Worm (Caenorhabditis elegans) whole organism, L4 larva: ENCODE results near the gene dod-6.
A peak's percentile ranks its signal among the peaks of the same experiment; 100 is the strongest.

Source experiments
- F26F4.8 ChIP-seq: fragments of 200-800 bp; sonication (Bioruptor generic); conservative IDR thresholded peaks from 2 replicates; pipeline ENCODE4 v1.3.6; 2022; ENCODE audit warnings: missing genetic modification characterization, missing compliant biosample characterization
- F37D6.2 ChIP-seq: sonication (generic microtip); optimal IDR thresholded peaks from 2 replicates; lab custom pipeline; 2016; ENCODE audit warnings: mild to moderate bottlenecking, missing genetic modification characterization, missing compliant biosample characterization
- R02D3.7 ChIP-seq: fragments of 150-350 bp; sonication (generic microtip); optimal IDR thresholded peaks from 3 replicates; lab custom pipeline; 2014; ENCODE audit warnings: missing biosample characterization, missing genetic modification characterization
- Y48G9A.11 ChIP-seq: fragments of 200-800 bp; sonication (Bioruptor generic); IDR thresholded peaks from 2 replicates; pipeline ENCODE4 v1.3.6; 2022; ENCODE audit warnings: missing genetic modification reagents, missing genetic modification characterization, missing compliant biosample characterization
- aha-1 ChIP-seq: fragments of 150-350 bp; peaks from one replicate; lab custom pipeline; 2014; ENCODE audit warnings: missing biosample characterization, missing genetic modification characterization
- attf-4 ChIP-seq: sonication (generic microtip); optimal IDR thresholded peaks from 3 replicates; lab custom pipeline; 2017; ENCODE audit warnings: missing biosample characterization, missing genetic modification characterization
- ceh-28 ChIP-seq: fragments of 150-350 bp; optimal IDR thresholded peaks from 2 replicates; lab custom pipeline; 2014; ENCODE audit warnings: missing biosample characterization, missing genetic modification reagents, missing genetic modification characterization
- ceh-44 ChIP-seq: fragments of 200-800 bp; sonication (Bioruptor generic); IDR thresholded peaks from 2 replicates; pipeline ENCODE4 v1.3.6; 2022; ENCODE audit warnings: missing genetic modification reagents, missing genetic modification characterization, missing compliant biosample characterization
- ceh-82 ChIP-seq: sonication (generic microtip); optimal IDR thresholded peaks from 2 replicates; lab custom pipeline; 2017; ENCODE audit warnings: missing biosample characterization, missing genetic modification characterization
- ces-1 ChIP-seq: fragments of 150-350 bp; sonication (generic microtip); optimal IDR thresholded peaks from 4 replicates; lab custom pipeline; 2014; ENCODE audit warnings: missing biosample characterization, missing genetic modification reagents, missing genetic modification characterization
- ctbp-1 ChIP-seq: fragments of 200-800 bp; sonication (Bioruptor generic); IDR thresholded peaks from 2 replicates; pipeline ENCODE4 v1.3.6; 2022; ENCODE audit warnings: missing genetic modification reagents, missing genetic modification characterization, missing compliant biosample characterization
- daf-12 ChIP-seq: fragments of 150-350 bp; optimal IDR thresholded peaks from 2 replicates; lab custom pipeline; 2014; ENCODE audit warnings: missing biosample characterization, missing genetic modification reagents, missing genetic modification characterization
- daf-16 ChIP-seq, 3 experiments: sonication (generic microtip); optimal IDR thresholded peaks; 2 replicates each; lab custom pipeline; 2016 to 2017; ENCODE audit warnings: missing genetic modification characterization in 3 of 3, missing genetic modification reagents in 3 of 3, mild to moderate bottlenecking in 2 of 3, missing compliant biosample characterization in 2 of 3, missing biosample characterization in 1 of 3, moderate library complexity in 1 of 3
- dmd-6 ChIP-seq: fragments of 200-800 bp; sonication (Bioruptor generic); IDR thresholded peaks from 2 replicates; pipeline ENCODE4 v1.3.6; 2022; ENCODE audit warnings: missing genetic modification reagents, missing genetic modification characterization, missing compliant biosample characterization
- dpl-1 ChIP-seq: fragments of 150-350 bp; optimal IDR thresholded peaks from 2 replicates; lab custom pipeline; 2014; ENCODE audit warnings: missing biosample characterization, missing genetic modification reagents, missing genetic modification characterization
- fkh-10 ChIP-seq: fragments of 150-350 bp; optimal IDR thresholded peaks from 2 replicates; lab custom pipeline; 2014; ENCODE audit warnings: missing biosample characterization, missing genetic modification reagents, missing genetic modification characterization
- hlh-11 ChIP-seq: fragments of 200-800 bp; sonication (Bioruptor generic); optimal IDR thresholded peaks from 2 replicates; lab custom pipeline; 2018; ENCODE audit warnings: mild to moderate bottlenecking, missing genetic modification characterization, missing compliant biosample characterization
- hlh-30 ChIP-seq: sonication (generic microtip); optimal IDR thresholded peaks from 2 replicates; lab custom pipeline; 2017; ENCODE audit warnings: antibody characterized with exemption, mild to moderate bottlenecking, missing genetic modification characterization, missing compliant biosample characterization; ENCODE audit not compliant: insufficient read depth
- hmg-1.1 ChIP-seq: fragments of 200-800 bp; sonication (Bioruptor generic); IDR thresholded peaks from 2 replicates; pipeline ENCODE4 v1.3.6; 2022; ENCODE audit warnings: missing genetic modification reagents, missing genetic modification characterization, missing compliant biosample characterization
- lin-1 ChIP-seq: fragments of 200-800 bp; sonication (Bioruptor generic); IDR thresholded peaks from 2 replicates; pipeline ENCODE4 v1.3.6; 2022; ENCODE audit warnings: missing genetic modification reagents, missing genetic modification characterization, missing compliant biosample characterization
- lin-15B ChIP-seq: fragments of 150-350 bp; sonication (generic microtip); optimal IDR thresholded peaks from 3 replicates; lab custom pipeline; 2014; ENCODE audit warnings: missing biosample characterization, missing genetic modification characterization
- lsy-2 ChIP-seq, 2 experiments: fragments of 150-350 bp in 1 of 2; sonication (generic microtip) in 1 of 2; optimal IDR thresholded peaks; 2 replicates each; lab custom pipeline; 2014 to 2017; ENCODE audit warnings: missing biosample characterization in 2 of 2, missing genetic modification characterization in 2 of 2
- madf-5 ChIP-seq, 2 experiments: fragments of 200-800 bp; sonication (Bioruptor generic); IDR thresholded peaks; 2 replicates each; pipeline ENCODE4 v1.3.6; 2022; ENCODE audit warnings: missing compliant biosample characterization in 2 of 2, missing genetic modification characterization in 2 of 2
- madf-9 ChIP-seq: fragments of 200-800 bp; sonication (Bioruptor generic); conservative IDR thresholded peaks from 2 replicates; pipeline ENCODE4 v1.3.6; 2022; ENCODE audit warnings: missing genetic modification reagents, missing genetic modification characterization, missing compliant biosample characterization
- mdl-1 ChIP-seq, 2 experiments: fragments of 150-350 bp in 1 of 2; sonication (generic microtip) in 1 of 2; optimal IDR thresholded peaks; 2 replicates each; lab custom pipeline; 2014 to 2017; ENCODE audit warnings: missing biosample characterization in 2 of 2, missing genetic modification characterization in 2 of 2
- mdt-29 ChIP-seq: fragments of 200-800 bp; sonication (Bioruptor generic); IDR thresholded peaks from 2 replicates; pipeline ENCODE4 v1.3.6; 2022; ENCODE audit warnings: missing genetic modification reagents, missing genetic modification characterization, missing compliant biosample characterization
- mep-1 ChIP-seq: fragments of 150-350 bp; sonication (generic microtip); optimal IDR thresholded peaks from 3 replicates; lab custom pipeline; 2014; ENCODE audit warnings: missing biosample characterization, missing genetic modification characterization
- mes-2 ChIP-seq: sonication (generic microtip); optimal IDR thresholded peaks from 2 replicates; lab custom pipeline; 2016; ENCODE audit warnings: missing genotype, mild to moderate bottlenecking, missing genetic modification characterization, missing compliant biosample characterization; ENCODE audit not compliant: poor library complexity, severe bottlenecking
- mxl-3 ChIP-seq: fragments of 200-800 bp; sonication (Bioruptor generic); optimal IDR thresholded peaks from 2 replicates; lab custom pipeline; 2018; ENCODE audit warnings: mild to moderate bottlenecking, missing genetic modification characterization, missing compliant biosample characterization
- nhr-111 ChIP-seq: fragments of 200-800 bp; sonication (Bioruptor generic); optimal IDR thresholded peaks from 2 replicates; lab custom pipeline; 2018; ENCODE audit warnings: mild to moderate bottlenecking, missing genetic modification characterization, missing compliant biosample characterization
- nhr-41 ChIP-seq: fragments of 200-800 bp; sonication (Bioruptor generic); IDR thresholded peaks from 2 replicates; pipeline ENCODE4 v1.3.6; 2022; ENCODE audit warnings: missing genetic modification reagents, missing genetic modification characterization, missing compliant biosample characterization
- nhr-48 ChIP-seq: sonication (generic microtip); optimal IDR thresholded peaks from 2 replicates; lab custom pipeline; 2016; ENCODE audit warnings: mild to moderate bottlenecking, missing genetic modification characterization, missing compliant biosample characterization
- pha-4 ChIP-seq, 2 experiments: fragments of 150-350 bp in 1 of 2; fragments of 200-800 bp in 1 of 2; sonication (Bioruptor generic) in 1 of 2; IDR thresholded peaks in 1 of 2; optimal IDR thresholded peaks in 1 of 2; 2 replicates each; pipeline versions ENCODE4 v1.3.6 to Lab custom; 2014 to 2022; ENCODE audit warnings: missing genetic modification characterization in 2 of 2, missing genetic modification reagents in 2 of 2, missing biosample characterization in 1 of 2, missing compliant biosample characterization in 1 of 2
- rbr-2 ChIP-seq: sonication (generic microtip); optimal IDR thresholded peaks from 2 replicates; lab custom pipeline; 2016; ENCODE audit warnings: missing genotype, missing genetic modification characterization, missing compliant biosample characterization
- set-16 ChIP-seq: fragments of 200-800 bp; sonication (Bioruptor generic); IDR thresholded peaks from 2 replicates; pipeline ENCODE4 v1.3.6; 2022; ENCODE audit warnings: missing genetic modification reagents, missing genetic modification characterization, missing compliant biosample characterization
- skn-1 ChIP-seq: fragments of 150-350 bp; optimal IDR thresholded peaks from 2 replicates; lab custom pipeline; 2014; ENCODE audit warnings: missing biosample characterization, missing genetic modification characterization
- tra-1 ChIP-seq: fragments of 200-800 bp; sonication (Bioruptor generic); IDR thresholded peaks from 2 replicates; pipeline ENCODE4 v1.3.6; 2022; ENCODE audit warnings: missing genetic modification reagents, missing genetic modification characterization, missing compliant biosample characterization
- unc-62 ChIP-seq, 3 experiments: fragments of 150-350 bp in 1 of 3; sonication (generic microtip); optimal IDR thresholded peaks in 2 of 3; peaks in 1 of 3; 1 replicate in 1 of 3; 2 replicates in 2 of 3; lab custom pipeline; 2014 to 2017; ENCODE audit warnings: missing biosample characterization in 3 of 3, missing genetic modification characterization in 3 of 3, missing genetic modification reagents in 3 of 3, missing genotype in 1 of 3
- zfp-3 ChIP-seq: fragments of 200-800 bp; sonication (Bioruptor generic); conservative IDR thresholded peaks from 2 replicates; pipeline ENCODE4 v1.3.6; 2022; ENCODE audit warnings: missing genetic modification reagents, missing genetic modification characterization, missing compliant biosample characterization

The dod-6 gene

DNA sequence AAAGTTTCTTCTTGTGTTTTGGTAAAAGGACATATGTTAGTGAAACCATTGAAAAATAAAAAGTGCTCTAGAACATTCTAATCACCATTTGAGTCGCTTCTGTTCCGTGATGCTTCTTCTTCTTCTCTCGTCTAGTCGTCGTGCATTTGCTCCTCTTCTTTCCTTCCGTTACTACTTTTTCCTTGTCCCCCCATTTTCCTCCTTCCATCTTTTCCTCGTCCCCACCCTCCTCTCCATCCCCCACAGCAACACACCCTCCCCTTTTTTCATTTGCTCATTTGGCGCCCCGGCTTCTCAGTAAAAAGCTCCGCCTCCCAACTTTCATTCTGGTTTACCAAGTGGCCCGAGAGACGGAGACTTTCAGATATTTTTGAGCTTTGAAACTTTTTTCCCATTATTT is 45.8 kb upstream of the dod-6 start (continued):
- TF ChIP-seq fkh-10 (GFP tag; lab: Kevin White, UChicago) (peak; percentile 52), skn-1 (no peak), mdl-1 (tag; optimal IDR thresholded peaks at IDR 0.05; lab: Kevin White, UChicago) (peak in 1 of 2 experiments; percentile 7), daf-12 (tag; lab: Kevin White, UChicago) (no peak), lin-15B (no peak), dmd-6 (GFP tag; lab: Robert Waterston, UW) (no peak), ceh-82 (tag; lab: Kevin White, UChicago) (no peak)

DNA sequence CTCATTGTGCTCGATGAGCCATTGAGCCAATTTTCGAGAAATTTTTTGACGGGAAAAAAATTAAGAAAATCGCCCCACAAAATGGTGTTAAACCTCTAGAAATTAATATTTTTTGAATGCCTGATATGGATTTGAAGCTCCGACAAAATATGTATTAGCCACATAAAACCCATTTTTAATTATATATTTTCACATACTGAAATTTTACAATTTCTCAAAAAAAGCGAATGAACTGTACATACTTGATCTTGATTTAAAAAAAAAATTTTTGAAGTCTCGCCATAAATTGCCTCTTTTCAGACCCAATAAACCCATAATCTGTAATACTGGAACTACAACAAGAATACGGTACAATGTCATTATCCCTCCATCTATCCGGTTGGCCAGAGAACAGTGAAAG is 45.0 kb upstream of the dod-6 start, which contains the start of gene nac-3:
Gene nac-3, plus strand, starts transcription at position 301 of the 400 bp plus-strand sequence.
- TF ChIP-seq F26F4.8 (GFP tag; lab: Robert Waterston, UW) (no peak), nhr-111 (GFP tag; lab: Kevin White, UChicago) (no peak), ceh-44 (GFP tag; lab: Robert Waterston, UW) (no peak), zfp-3 (0 out of 2 replicates have a peak, but pooled peaks have one; percentile 20)

DNA sequence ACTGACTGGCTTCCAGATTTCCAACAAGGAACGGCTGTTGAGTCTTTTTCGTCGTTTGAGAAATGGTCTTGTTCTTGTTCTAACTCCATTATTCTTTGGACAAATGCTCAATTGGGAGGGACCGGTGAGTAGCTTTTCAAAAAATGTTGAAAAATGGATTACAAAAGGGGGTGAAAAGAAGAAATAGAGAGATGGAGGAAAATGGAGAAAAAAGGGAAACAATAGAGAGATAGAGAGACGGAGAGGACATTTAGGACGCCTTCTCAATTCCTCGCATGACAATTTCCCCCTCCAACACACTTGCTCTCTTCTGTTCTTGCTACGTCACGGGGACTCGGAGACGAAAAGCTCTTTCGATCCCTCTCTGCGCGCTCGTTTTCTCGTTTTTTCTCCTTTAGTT is 44.5 kb upstream of the dod-6 start:
- TF ChIP-seq ces-1 (peak; percentile 24), hmg-1.1 (GFP tag; lab: Robert Waterston, UW) (peak; percentile 38; the same call in 1 of the 2 replicates), madf-9 (GFP tag; lab: Robert Waterston, UW) (no peak), ctbp-1 (GFP tag; lab: Robert Waterston, UW) (peak; percentile 74), mep-1 (tag; lab: Kevin White, UChicago) (peak; percentile 54), rbr-2 (tag; lab: Kevin White, UChicago) (peak; percentile 64), nhr-41 (GFP tag; lab: Robert Waterston, UW) (no peak), unc-62 (GFP tag; optimal IDR thresholded peaks at IDR 0.05 in 1 of 2; lab: Kevin White, UChicago) (peak in 1 of 2 experiments; percentile 96), unc-62 (tag; optimal IDR thresholded peaks at IDR 0.05; lab: Kevin White, UChicago) (no peak), aha-1 (tag; lab: Kevin White, UChicago) (peak; percentile 61), mdl-1 (tag; optimal IDR thresholded peaks at IDR 0.05; lab: Kevin White, UChicago) (peak in 1 of 2 experiments; percentile 46), mdt-29 (0 out of 2 replicates have a peak, but pooled peaks have one; percentile 46), mxl-3 (GFP tag; lab: Kevin White, UChicago) (no peak), ceh-28 (tag; lab: Kevin White, UChicago) (no peak), mes-2 (tag; lab: Kevin White, UChicago) (no peak), lsy-2 (tag; optimal IDR thresholded peaks at IDR 0.05; lab: Kevin White, UChicago) (peak; percentile 24 to 73), daf-12 (tag; lab: Kevin White, UChicago) (no peak), dpl-1 (GFP tag; lab: Kevin White, UChicago) (no peak), Y48G9A.11 (GFP tag; lab: Robert Waterston, UW) (no peak), hlh-11 (tag; lab: Kevin White, UChicago) (peak; percentile 15), hlh-30 (tag; lab: Kevin White, UChicago) (peak; percentile 83), daf-16 (GFP tag; optimal IDR thresholded peaks at IDR 0.05; lab: Kevin White, UChicago) (no peak), daf-16 (tag; optimal IDR thresholded peaks at IDR 0.05; lab: Kevin White, UChicago) (no peak), nhr-48 (tag; lab: Kevin White, UChicago) (peak; percentile 8), lin-1 (GFP tag; lab: Robert Waterston, UW) (no peak), F37D6.2 (tag; lab: Kevin White, UChicago) (peak; percentile 22), pha-4 (GFP tag; IDR thresholded peaks at IDR 0.05; lab: Robert Waterston, UW) (0 out of 2 replicates have a peak, but pooled peaks have one; percentile 26), pha-4 (tag; optimal IDR thresholded peaks at IDR 0.05; lab: Kevin White, UChicago) (no peak), tra-1 (GFP tag; lab: Robert Waterston, UW) (0 out of 2 replicates have a peak, but pooled peaks have one; percentile 28), F26F4.8 (GFP tag; lab: Robert Waterston, UW) (no peak), attf-4 (tag; lab: Kevin White, UChicago) (no peak), set-16 (0 out of 2 replicates have a peak, but pooled peaks have one; percentile 4), madf-5 (GFP tag; IDR thresholded peaks at IDR 0.05; lab: Robert Waterston, UW) (no peak), R02D3.7 (tag; lab: Kevin White, UChicago) (no peak), fkh-10 (GFP tag; lab: Kevin White, UChicago) (peak; percentile 56)
